Fruit fly (Drosophila melanogaster) whole organism, embryonic: ENCODE data around the gene ATPsyngamma.

Experiments used
- Awh ChIP-seq: fragments of 200-800 bp; sonication (Bioruptor generic); IDR thresholded peaks from 2 replicates; pipeline ENCODE4, ENCODE4 v1.3.6; 2022; ENCODE audit warnings: missing biosample characterization, missing genetic modification characterization
- C15 ChIP-seq: fragments of 200-800 bp; sonication (Bioruptor generic); IDR thresholded peaks from 3 replicates; pipeline ENCODE4 v1.3.6; 2022; ENCODE audit warnings: missing biosample characterization, missing genetic modification characterization
- CG10274 ChIP-seq: fragments of 200-800 bp; sonication (Bioruptor generic); optimal IDR thresholded peaks from 3 replicates; lab custom pipeline; 2017; ENCODE audit warnings: missing biosample characterization, mild to moderate bottlenecking, missing genetic modification characterization
- CG10543 ChIP-seq: fragments of 200-800 bp; sonication (Bioruptor generic); optimal IDR thresholded peaks from 3 replicates; lab custom pipeline; 2017; ENCODE audit warnings: missing biosample characterization, mild to moderate bottlenecking, missing genetic modification characterization, moderate library complexity
- CG12219 ChIP-seq: fragments of 200-800 bp; sonication (Bioruptor generic); optimal IDR thresholded peaks from 3 replicates; lab custom pipeline; 2018; ENCODE audit warnings: missing biosample characterization, mild to moderate bottlenecking, missing genetic modification characterization
- CG12299 ChIP-seq: fragments of 200-800 bp; sonication (Bioruptor generic); optimal IDR thresholded peaks from 2 replicates; lab custom pipeline; 2018; ENCODE audit warnings: missing biosample characterization, mild to moderate bottlenecking, missing genetic modification characterization
- CG12744 ChIP-seq: fragments of 200-800 bp; sonication (Bioruptor generic); optimal IDR thresholded peaks from 2 replicates; lab custom pipeline; 2016; ENCODE audit warnings: missing biosample characterization, missing genetic modification characterization
- CG13123 ChIP-seq: fragments of 200-800 bp; sonication (Bioruptor generic); optimal IDR thresholded peaks from 2 replicates; lab custom pipeline; 2016; ENCODE audit warnings: missing biosample characterization, missing genetic modification characterization
- CG14014 ChIP-seq: fragments of 200-800 bp; sonication (Bioruptor generic); IDR thresholded peaks from 2 replicates; pipeline ENCODE4 v1.3.6; 2022; ENCODE audit warnings: missing biosample characterization, missing genetic modification characterization
- CG16863 ChIP-seq: fragments of 200-800 bp; sonication (Bioruptor generic); optimal IDR thresholded peaks from 3 replicates; lab custom pipeline; 2016; ENCODE audit warnings: missing biosample characterization, missing genetic modification characterization
- CG17361 ChIP-seq: fragments of 200-800 bp; sonication (Bioruptor generic); IDR thresholded peaks from 3 replicates; pipeline ENCODE4 v1.3.6; 2022; ENCODE audit warnings: missing biosample characterization, missing genetic modification characterization
- CG2116 ChIP-seq: fragments of 200-800 bp; sonication (Bioruptor generic); optimal IDR thresholded peaks from 3 replicates; lab custom pipeline; 2018; ENCODE audit warnings: missing biosample characterization, mild to moderate bottlenecking, missing genetic modification characterization
- CG2875 ChIP-seq: fragments of 200-800 bp; sonication (Bioruptor generic); optimal IDR thresholded peaks from 2 replicates; lab custom pipeline; 2017; ENCODE audit warnings: missing biosample characterization, mild to moderate bottlenecking, missing genetic modification characterization, missing genetic modification reagents
- CG5180 ChIP-seq: fragments of 200-800 bp; sonication (Bioruptor generic); optimal IDR thresholded peaks from 3 replicates; lab custom pipeline; 2017; ENCODE audit warnings: missing biosample characterization, missing genetic modification characterization, mild to moderate bottlenecking, moderate library complexity, missing genetic modification reagents
- CG5953 ChIP-seq: fragments of 200-800 bp; sonication (Bioruptor generic); IDR thresholded peaks from 2 replicates; pipeline ENCODE4 v1.3.6; 2022; ENCODE audit warnings: missing biosample characterization, missing genetic modification characterization
- CG6272 ChIP-seq: fragments of 200-800 bp; sonication (Bioruptor generic); IDR thresholded peaks from 2 replicates; pipeline ENCODE4 v1.3.6; 2022; ENCODE audit warnings: missing biosample characterization, missing genetic modification characterization
- CG6813 ChIP-seq: fragments of 200-800 bp; sonication (Bioruptor generic); optimal IDR thresholded peaks from 2 replicates; lab custom pipeline; 2017; ENCODE audit warnings: missing biosample characterization, missing genetic modification characterization, mild to moderate bottlenecking, moderate library complexity, missing genetic modification reagents
- Chrac-16 ChIP-seq: fragments of 200-800 bp; sonication (Bioruptor generic); optimal IDR thresholded peaks from 3 replicates; lab custom pipeline; 2016; ENCODE audit warnings: missing biosample characterization, missing genetic modification characterization
- Ets65A ChIP-seq: fragments of 200-800 bp; sonication (Bioruptor generic); peaks from one replicate; lab custom pipeline; 2016; ENCODE audit warnings: missing biosample characterization, missing genetic modification characterization
- H15 ChIP-seq: fragments of 200-800 bp; sonication (Bioruptor generic); IDR thresholded peaks from 3 replicates; pipeline ENCODE4 v1.3.6; 2022; ENCODE audit warnings: missing biosample characterization, missing genetic modification characterization
- HLH4C ChIP-seq: fragments of 200-800 bp; sonication (Bioruptor generic); IDR thresholded peaks from 3 replicates; pipeline ENCODE4 v1.3.6; 2022; ENCODE audit warnings: missing biosample characterization, missing genetic modification characterization; ENCODE audit not compliant: partially characterized antibody
- Hr3 ChIP-seq: fragments of 200-800 bp; sonication (Bioruptor generic); optimal IDR thresholded peaks from 3 replicates; lab custom pipeline; 2016; ENCODE audit warnings: missing biosample characterization, missing genetic modification characterization
- Pdp1 ChIP-seq, 2 experiments: fragments of 200-800 bp; sonication (Bioruptor generic); optimal IDR thresholded peaks; 3 replicates each; lab custom pipeline; 2016; ENCODE audit warnings: missing biosample characterization in 2 of 2, missing genetic modification characterization in 2 of 2, mild to moderate bottlenecking in 1 of 2, moderate library complexity in 1 of 2
- Poxn ChIP-seq: fragments of 200-800 bp; sonication (Bioruptor generic); IDR thresholded peaks from 2 replicates; pipeline ENCODE4 v1.3.6; 2022; ENCODE audit warnings: missing biosample characterization, missing genetic modification characterization
- Six4 ChIP-seq: fragments of 200-800 bp; sonication (Bioruptor generic); optimal IDR thresholded peaks from 2 replicates; lab custom pipeline; 2016; ENCODE audit warnings: missing biosample characterization, missing genetic modification characterization
- abd-A ChIP-seq: fragments of 200-800 bp; sonication (Bioruptor generic); optimal IDR thresholded peaks from 3 replicates; lab custom pipeline; 2019; ENCODE audit warnings: missing biosample characterization, mild to moderate bottlenecking, missing genetic modification characterization, moderate library complexity
- aop ChIP-seq: fragments of 200-800 bp; sonication (Bioruptor generic); IDR thresholded peaks from 2 replicates; pipeline ENCODE4 v1.3.6; 2022; ENCODE audit warnings: missing biosample characterization, missing genetic modification characterization
- ara ChIP-seq: fragments of 200-800 bp; sonication (Bioruptor generic); IDR thresholded peaks from 2 replicates; pipeline ENCODE4 v1.3.6; 2022; ENCODE audit warnings: missing biosample characterization, missing genetic modification characterization
- ase ChIP-seq: fragments of 200-800 bp; sonication (Bioruptor generic); IDR thresholded peaks from 3 replicates; pipeline ENCODE4 v1.3.6; 2022; ENCODE audit warnings: missing biosample characterization, missing genetic modification characterization
- crol ChIP-seq: fragments of 200-800 bp; sonication (Bioruptor generic); IDR thresholded peaks from 2 replicates; pipeline ENCODE4 v1.3.6; 2022; ENCODE audit warnings: missing biosample characterization, missing genetic modification characterization
- exex ChIP-seq: fragments of 200-800 bp; sonication (Bioruptor generic); optimal IDR thresholded peaks from 4 replicates; lab custom pipeline; 2018; ENCODE audit warnings: missing biosample characterization, mild to moderate bottlenecking, missing genetic modification characterization, moderate library complexity
- grn ChIP-seq: fragments of 200-800 bp; sonication (Bioruptor generic); optimal IDR thresholded peaks from 3 replicates; lab custom pipeline; 2017; ENCODE audit warnings: missing biosample characterization, missing genetic modification characterization
- hb ChIP-seq: fragments of 200-800 bp; sonication (Bioruptor generic); IDR thresholded peaks from 3 replicates; pipeline ENCODE4 v1.3.6; 2022; ENCODE audit warnings: missing biosample characterization, missing genetic modification characterization; ENCODE audit not compliant: partially characterized antibody
- mam ChIP-seq: fragments of 200-800 bp; sonication (Bioruptor generic); optimal IDR thresholded peaks from 3 replicates; lab custom pipeline; 2016; ENCODE audit warnings: missing biosample characterization, missing genetic modification characterization
- mld ChIP-seq: fragments of 200-800 bp; sonication (Bioruptor generic); IDR thresholded peaks from 3 replicates; pipeline ENCODE4 v1.3.6; 2022; ENCODE audit warnings: missing biosample characterization, missing genetic modification characterization; ENCODE audit not compliant: partially characterized antibody
- psq ChIP-seq: fragments of 200-800 bp; sonication (Bioruptor generic); optimal IDR thresholded peaks from 2 replicates; lab custom pipeline; 2017; ENCODE audit warnings: missing biosample characterization, missing genetic modification characterization
- scrt ChIP-seq: fragments of 200-800 bp; sonication (Bioruptor generic); optimal IDR thresholded peaks from 2 replicates; lab custom pipeline; 2018; ENCODE audit warnings: missing biosample characterization, mild to moderate bottlenecking, missing genetic modification characterization, moderate library complexity
- slou ChIP-seq: fragments of 200-800 bp; sonication (Bioruptor generic); optimal IDR thresholded peaks from 3 replicates; lab custom pipeline; 2016; ENCODE audit warnings: missing biosample characterization, missing genetic modification characterization
- sr ChIP-seq: fragments of 200-800 bp; sonication (Bioruptor generic); IDR thresholded peaks from 3 replicates; pipeline ENCODE4 v1.3.6; 2022; ENCODE audit warnings: missing biosample characterization, missing genetic modification characterization
- stwl ChIP-seq: fragments of 200-800 bp; sonication (Bioruptor generic); optimal IDR thresholded peaks from 3 replicates; lab custom pipeline; 2018; ENCODE audit warnings: missing biosample characterization, mild to moderate bottlenecking, missing genetic modification characterization, moderate library complexity
- tna ChIP-seq: fragments of 200-800 bp; sonication (Bioruptor generic); IDR thresholded peaks from 2 replicates; pipeline ENCODE4 v1.3.6; 2022; ENCODE audit warnings: missing biosample characterization, missing genetic modification characterization; ENCODE audit not compliant: partially characterized antibody
- vvl ChIP-seq: fragments of 200-800 bp; sonication (Bioruptor generic); IDR thresholded peaks from 2 replicates; pipeline ENCODE4 v1.3.6; 2022; ENCODE audit warnings: missing biosample characterization, missing genetic modification characterization
- zf30C ChIP-seq: fragments of 200-800 bp; sonication (Bioruptor generic); optimal IDR thresholded peaks from 3 replicates; lab custom pipeline; 2018; ENCODE audit warnings: missing biosample characterization, mild to moderate bottlenecking, missing genetic modification characterization

ATPsyngamma gene

dm6 chr3R:29778139-29778984 lies 29.4 kb upstream of the ATPsyngamma start (continued):
- TF ChIP-seq abd-A (peak; percentile 47), CG12299 (no peak), Ets65A (GFP tag; lab: Kevin White, UChicago) (no peak), hb (no peak), sr (GFP tag; lab: Robert Waterston, UW) (0 out of 3 replicates have a peak, but pooled peaks have one; percentile 21), Awh (GFP tag; lab: Robert Waterston, UW) (no peak), CG12219 (GFP tag; lab: Kevin White, UChicago) (no peak), CG16863 (GFP tag; lab: Kevin White, UChicago) (no peak), slou (GFP tag; lab: Kevin White, UChicago) (no peak), aop (no peak), H15 (no peak), ara (GFP tag; lab: Robert Waterston, UW) (no peak), ase (GFP tag; lab: Robert Waterston, UW) (no peak), CG10543 (GFP tag; lab: Kevin White, UChicago) (peak; percentile 27), C15 (GFP tag; lab: Robert Waterston, UW) (no peak), Pdp1 (GFP tag; optimal IDR thresholded peaks at IDR 0.05; lab: Kevin White, UChicago) (no peak), CG14014 (no peak), psq (GFP tag; lab: Kevin White, UChicago) (no peak), CG6272 (GFP tag; lab: Robert Waterston, UW) (no peak), CG2116 (GFP tag; lab: Kevin White, UChicago) (no peak), CG13123 (GFP tag; lab: Kevin White, UChicago) (no peak), scrt (no peak), CG12744 (GFP tag; lab: Kevin White, UChicago) (no peak), tna (GFP tag; lab: Robert Waterston, UW) (peak; percentile 41; the same call in 1 of the 2 replicates), CG17361 (no peak), Six4 (no peak), stwl (tag; lab: Kevin White, UChicago) (no peak), CG5180 (GFP tag; lab: Kevin White, UChicago) (no peak), CG6813 (GFP tag; lab: Kevin White, UChicago) (no peak), CG10274 (no peak), zf30C (GFP tag; lab: Kevin White, UChicago) (no peak), mld (no peak), CG2875 (GFP tag; lab: Kevin White, UChicago) (no peak), HLH4C (no peak), Poxn (GFP tag; lab: Robert Waterston, UW) (no peak), CG5953 (GFP tag; lab: Robert Waterston, UW) (no peak), Hr3 (GFP tag; lab: Kevin White, UChicago) (no peak)
- TF ChIP-seq, all 482 proteins: peak for 31

- peak; percentile 33 for TF ChIP-seq exex
- 0 out of 2 replicates have a peak, but pooled peaks have one; percentile 6 for TF ChIP-seq vvl
- TF ChIP-seq Chrac-16 (GFP tag; lab: Kevin White, UChicago), result no peak
- TF ChIP-seq crol, result peak; percentile 65
- TF ChIP-seq mam (GFP tag; lab: Kevin White, UChicago), result no peak
- TF ChIP-seq grn (GFP tag; lab: Kevin White, UChicago), result peak; percentile 52
- peak in 1 of 2 experiments; percentile 70 for TF ChIP-seq Pdp1 (GFP tag; optimal IDR thresholded peaks at IDR 0.05; lab: Kevin White, UChicago)
These were observed 28.2 kb upstream of the ATPsyngamma start for dm6 chr3R:29777213-29777612.
